Worm (Caenorhabditis elegans) whole organism, L4/young adult: Measurements from ENCODE around the gene gly-14.

ENCODE experiments used
- W03F9.2 ChIP-seq: fragments of 150-350 bp; optimal IDR thresholded peaks from 2 replicates; lab custom pipeline; 2014; ENCODE audit warnings: missing biosample characterization, missing genetic modification characterization
- dao-5 ChIP-seq: sonication (generic microtip); optimal IDR thresholded peaks from 2 replicates; lab custom pipeline; 2016; ENCODE audit warnings: missing genotype, missing genetic modification characterization, moderate library complexity, missing compliant biosample characterization
- him-1 ChIP-seq: sonication (generic microtip); optimal IDR thresholded peaks from 2 replicates; lab custom pipeline; 2016; ENCODE audit warnings: missing genotype, missing genetic modification reagents, missing genetic modification characterization, missing compliant biosample characterization

DNA sequence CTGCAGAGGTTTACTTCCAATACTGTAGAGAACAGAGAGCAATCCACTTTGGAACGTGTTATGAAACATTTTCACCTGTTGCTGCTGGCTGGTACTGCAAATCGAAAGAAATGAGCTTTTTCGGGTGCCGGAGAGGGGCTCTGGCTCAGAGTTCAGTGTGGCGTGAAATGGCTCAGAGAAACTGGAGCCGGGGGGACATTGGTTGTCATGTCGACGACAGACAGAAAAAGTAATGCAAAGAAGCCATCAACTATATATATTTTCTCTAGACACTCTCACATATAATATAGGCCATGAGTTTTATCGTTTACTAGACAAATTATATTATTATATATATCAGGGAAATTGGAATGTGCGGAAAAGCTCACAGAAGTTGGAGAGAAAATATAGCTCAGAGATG, 44.4 kb upstream of the gly-14 start, which contains the start of gene cfap-20:
- no peak for TF ChIP-seq him-1
- no peak for TF ChIP-seq dao-5
- TF ChIP-seq W03F9.2 (tag; lab: Kevin White, UChicago) = no peak
